Fruit fly (Drosophila melanogaster) whole organism, wandering third instar larva: ENCODE data around the gene pasha.

Experiments
- Abd-B ChIP-seq: fragments of >200 bp; optimal IDR thresholded peaks from 2 replicates; lab custom pipeline; 2017; ENCODE audit warnings: missing biosample characterization, missing genetic modification characterization
- CG32264 ChIP-seq: fragments of 200-800 bp; sonication (Bioruptor generic); optimal IDR thresholded peaks from 2 replicates; lab custom pipeline; 2016; ENCODE audit warnings: missing biosample characterization, missing genetic modification characterization
- CG9705 ChIP-seq: fragments of 200-800 bp; sonication (Bioruptor generic); optimal IDR thresholded peaks from 2 replicates; lab custom pipeline; 2018; ENCODE audit warnings: missing biosample characterization, mild to moderate bottlenecking, missing genetic modification characterization
- Dfd ChIP-seq: fragments of >200 bp; optimal IDR thresholded peaks from 2 replicates; lab custom pipeline; 2017; ENCODE audit warnings: missing biosample characterization, missing genetic modification characterization
- GATAd ChIP-seq: sonication (Bioruptor generic); optimal IDR thresholded peaks from 2 replicates; lab custom pipeline; 2016; ENCODE audit warnings: missing biosample characterization, missing genetic modification characterization
- HLH106 ChIP-seq: fragments of 200-800 bp; optimal IDR thresholded peaks from 3 replicates; lab custom pipeline; 2019; ENCODE audit warnings: missing biosample characterization, mild to moderate bottlenecking, missing genetic modification characterization, moderate library complexity
- Hnf4 ChIP-seq: fragments of 200-800 bp; sonication (Bioruptor generic); optimal IDR thresholded peaks from 2 replicates; lab custom pipeline; 2016; ENCODE audit warnings: missing biosample characterization, mild to moderate bottlenecking, missing genetic modification characterization
- Hr78 ChIP-seq: fragments of >200 bp; optimal IDR thresholded peaks from 2 replicates; lab custom pipeline; 2017; ENCODE audit warnings: missing biosample characterization, missing genetic modification characterization
- Hr83 ChIP-seq: fragments of 200-300 bp; sonication (Bioruptor generic); optimal IDR thresholded peaks from 2 replicates; lab custom pipeline; 2016; ENCODE audit warnings: missing biosample characterization, mild to moderate bottlenecking, missing genetic modification characterization, moderate library complexity; ENCODE audit not compliant: poor library complexity, severe bottlenecking
- Jra ChIP-seq: sonication (Bioruptor generic); optimal IDR thresholded peaks from 2 replicates; lab custom pipeline; 2016; ENCODE audit warnings: missing biosample characterization, missing genetic modification characterization
- Mio ChIP-seq: sonication (Bioruptor generic); optimal IDR thresholded peaks from 2 replicates; lab custom pipeline; 2016; ENCODE audit warnings: missing biosample characterization, missing genetic modification characterization
- Myc ChIP-seq: fragments of >200 bp; optimal IDR thresholded peaks from 2 replicates; lab custom pipeline; 2017
- N ChIP-seq: fragments of >200 bp; optimal IDR thresholded peaks from 2 replicates; lab custom pipeline; 2018; ENCODE audit warnings: missing biosample characterization, missing external identifiers, missing genetic modification characterization
- OdsH ChIP-seq: fragments of 200-800 bp; sonication (Bioruptor generic); optimal IDR thresholded peaks from 2 replicates; lab custom pipeline; 2016; ENCODE audit warnings: missing biosample characterization, mild to moderate bottlenecking, missing genetic modification characterization
- Rel ChIP-seq, 2 experiments: fragments of 200-800 bp; sonication (Bioruptor generic) in 1 of 2; optimal IDR thresholded peaks; 2 replicates in 1 of 2; 3 replicates in 1 of 2; lab custom pipeline; 2016 to 2019; ENCODE audit warnings: mild to moderate bottlenecking in 2 of 2, missing biosample characterization in 2 of 2, missing genetic modification characterization in 2 of 2, moderate library complexity in 1 of 2
- Sp1 ChIP-seq: fragments of 200-800 bp; sonication (Bioruptor generic); optimal IDR thresholded peaks from 3 replicates; lab custom pipeline; 2019; ENCODE audit warnings: missing biosample characterization, mild to moderate bottlenecking, missing genetic modification characterization, moderate library complexity
- br ChIP-seq: fragments of 200-800 bp; sonication (Bioruptor generic); optimal IDR thresholded peaks from 2 replicates; lab custom pipeline; 2016; ENCODE audit warnings: missing biosample characterization, missing genetic modification characterization
- brk ChIP-seq: fragments of 200-800 bp; sonication (Bioruptor generic); optimal IDR thresholded peaks from 2 replicates; lab custom pipeline; 2016; ENCODE audit warnings: missing biosample characterization, mild to moderate bottlenecking, missing genetic modification characterization
- dmrt93B ChIP-seq: fragments of 200-800 bp; sonication (Bioruptor generic); optimal IDR thresholded peaks from 2 replicates; lab custom pipeline; 2018; ENCODE audit warnings: missing biosample characterization, mild to moderate bottlenecking, missing genetic modification characterization
- dsf ChIP-seq: sonication (Bioruptor generic); optimal IDR thresholded peaks from 2 replicates; lab custom pipeline; 2016; ENCODE audit warnings: missing biosample characterization, missing genetic modification characterization, borderline replicate concordance
- ey ChIP-seq: fragments of 200-800 bp; sonication (Bioruptor generic); optimal IDR thresholded peaks from 2 replicates; lab custom pipeline; 2016; ENCODE audit warnings: missing biosample characterization, missing genetic modification characterization
- foxo ChIP-seq, 2 experiments: fragments of 200-800 bp; sonication (Bioruptor generic); optimal IDR thresholded peaks; 2 replicates in 1 of 2; 3 replicates in 1 of 2; lab custom pipeline; 2016 to 2017; ENCODE audit warnings: missing biosample characterization in 2 of 2, missing genetic modification characterization in 2 of 2
- fru ChIP-seq: fragments of 200-800 bp; sonication (Bioruptor generic); optimal IDR thresholded peaks from 3 replicates; lab custom pipeline; 2016; ENCODE audit warnings: missing biosample characterization, mild to moderate bottlenecking, missing genetic modification characterization
- h ChIP-seq: fragments of 200-800 bp; sonication (Bioruptor generic); optimal IDR thresholded peaks from 3 replicates; lab custom pipeline; 2016; ENCODE audit warnings: missing biosample characterization, mild to moderate bottlenecking, missing genetic modification characterization
- jim ChIP-seq: fragments of 175-275, 200-325 bp; sonication (Bioruptor generic); optimal IDR thresholded peaks from 2 replicates; lab custom pipeline; 2016; ENCODE audit warnings: missing biosample characterization, mild to moderate bottlenecking, missing genetic modification characterization
- lola ChIP-seq: fragments of >200 bp; optimal IDR thresholded peaks from 2 replicates; lab custom pipeline; 2017; ENCODE audit warnings: missing biosample characterization, missing genetic modification characterization
- pan ChIP-seq: fragments of >200 bp; optimal IDR thresholded peaks from 2 replicates; lab custom pipeline; 2017
- psq ChIP-seq: fragments of 200-800 bp; sonication (Bioruptor generic); optimal IDR thresholded peaks from 3 replicates; lab custom pipeline; 2017; ENCODE audit warnings: missing biosample characterization, mild to moderate bottlenecking, missing genetic modification characterization, moderate library complexity
- rgr ChIP-seq: fragments of 200-800 bp; sonication (Bioruptor generic); optimal IDR thresholded peaks from 3 replicates; lab custom pipeline; 2016; ENCODE audit warnings: missing biosample characterization, mild to moderate bottlenecking, missing genetic modification characterization
- sage ChIP-seq: fragments of 200-800 bp; sonication (Bioruptor generic); optimal IDR thresholded peaks from 2 replicates; lab custom pipeline; 2016; ENCODE audit warnings: missing biosample characterization, mild to moderate bottlenecking, missing genetic modification characterization
- sv ChIP-seq: fragments of 200-800 bp; sonication (Bioruptor generic); optimal IDR thresholded peaks from 3 replicates; lab custom pipeline; 2016; ENCODE audit warnings: missing biosample characterization, missing genetic modification characterization
- tai ChIP-seq: sonication (Bioruptor generic); optimal IDR thresholded peaks from 2 replicates; lab custom pipeline; 2016; ENCODE audit warnings: missing biosample characterization, missing genetic modification characterization
- woc ChIP-seq: sonication (Bioruptor generic); optimal IDR thresholded peaks from 2 replicates; lab custom pipeline; 2016; ENCODE audit warnings: missing biosample characterization, mild to moderate bottlenecking, missing genetic modification characterization

The pasha gene

DNA sequence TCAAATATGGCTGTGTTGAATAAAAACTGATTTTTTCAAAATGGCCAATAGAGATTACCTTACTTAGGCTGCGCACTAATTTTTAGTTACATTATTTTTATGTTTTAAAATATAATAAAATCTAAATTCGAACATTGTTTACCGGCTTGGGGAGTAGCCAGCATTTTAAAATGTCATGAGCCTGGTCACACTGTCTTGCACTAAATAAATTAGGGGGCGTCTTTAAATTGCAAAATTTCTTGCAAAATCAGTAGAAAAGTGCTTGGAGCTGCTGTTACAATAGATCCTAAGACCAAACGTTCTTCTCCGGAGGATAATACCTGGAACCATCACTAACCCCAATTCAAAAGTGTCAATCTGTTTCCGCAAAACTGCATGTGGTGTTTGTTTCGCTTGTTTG lies at the start of gene pasha:
Gene pasha (plus strand): TSS at position 177 of the 400 bp plus-strand sequence.
- TF ChIP-seq GATAd, result no peak
- TF ChIP-seq br (GFP tag; lab: Kevin White, UChicago), result no peak
- TF ChIP-seq rgr (GFP tag; lab: Kevin White, UChicago), result no peak
- peak; percentile 4 for TF ChIP-seq sage (GFP tag; lab: Kevin White, UChicago)
- TF ChIP-seq CG9705 (GFP tag; lab: Kevin White, UChicago), result no peak
- TF ChIP-seq Jra (GFP tag; lab: Kevin White, UChicago), result no peak
- no peak for TF ChIP-seq Dfd (GFP tag; lab: Kevin White, UChicago)
- TF ChIP-seq N, result no peak
- TF ChIP-seq Myc (lab: Kevin White, UChicago), result no peak
- TF ChIP-seq dsf (GFP tag; lab: Kevin White, UChicago), result no peak
- no peak for TF ChIP-seq Abd-B (GFP tag; lab: Kevin White, UChicago)
- no peak for TF ChIP-seq brk
- no peak for TF ChIP-seq CG32264 (GFP tag; lab: Kevin White, UChicago)
- no peak for TF ChIP-seq pan (lab: Kevin White, UChicago)
- no peak for TF ChIP-seq Sp1 (GFP tag; lab: Kevin White, UChicago)
- TF ChIP-seq Mio (GFP tag; lab: Kevin White, UChicago), result no peak
- TF ChIP-seq Rel (GFP tag; optimal IDR thresholded peaks at IDR 0.05; lab: Kevin White, UChicago), result no peak
- peak; percentile 38 for TF ChIP-seq Rel (tag; optimal IDR thresholded peaks at IDR 0.05; lab: Kevin White, UChicago)

- peak; percentile 42 for TF ChIP-seq h (GFP tag; lab: Kevin White, UChicago)
- TF ChIP-seq Jra (GFP tag; lab: Kevin White, UChicago), result no peak
- TF ChIP-seq OdsH (GFP tag; lab: Kevin White, UChicago), result no peak
- TF ChIP-seq, all 38 proteins: peak for 1
Observed at dm6 chr3R:31571885-31572292, 45.9 kb upstream of the pasha start, which contains the start of gene gammaCOP. TSS of gene gammaCOP (plus strand) at chr3R:31572143.

DNA sequence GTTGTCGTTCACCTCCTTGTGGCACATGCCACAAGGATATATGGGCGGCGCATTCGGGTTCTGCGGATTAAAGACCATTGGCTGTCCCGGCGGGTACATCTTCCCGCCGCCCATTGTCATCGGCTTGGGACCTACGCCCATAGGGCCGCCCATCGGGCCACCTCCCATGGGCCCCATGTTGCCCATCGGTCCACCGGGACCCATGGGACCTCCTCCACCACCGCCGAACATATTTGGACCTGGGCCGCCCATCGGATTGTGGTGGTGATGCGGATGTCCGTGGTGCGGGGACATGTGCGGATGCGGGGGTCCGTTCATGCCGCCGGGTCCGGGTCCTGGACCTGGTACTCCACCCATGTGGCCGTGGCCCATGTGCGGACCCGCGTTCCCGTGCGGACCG lies 40.4 kb upstream of the pasha start:
- TF ChIP-seq Dfd (GFP tag; lab: Kevin White, UChicago) (peak; percentile 97), Sp1 (GFP tag; lab: Kevin White, UChicago) (no peak)

- TF ChIP-seq pan (lab: Kevin White, UChicago), result no peak
- TF ChIP-seq, all 38 proteins: peak for 0
Observed at dm6 chr3R:31580032-31580431, 37.7 kb upstream of the pasha start.

DNA sequence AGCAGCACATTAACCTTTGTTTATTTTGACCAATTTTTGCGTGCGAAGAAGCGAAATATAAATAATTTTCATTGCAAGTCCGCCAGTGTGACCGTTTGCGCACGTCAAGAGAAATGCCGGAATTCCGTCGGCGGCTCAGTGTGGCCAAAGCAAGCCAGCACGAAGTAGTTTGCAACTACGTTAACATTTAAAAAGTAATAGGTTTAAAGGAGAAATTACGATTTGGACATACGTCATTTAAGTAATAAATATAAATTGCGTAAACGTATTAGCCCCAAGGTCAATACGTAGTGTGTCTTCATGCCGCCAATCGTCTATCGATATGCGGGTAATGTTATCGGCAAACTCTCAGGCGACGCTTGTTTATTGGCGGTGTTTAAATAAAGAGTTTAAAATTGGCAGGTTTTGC lies 37.2 kb upstream of the pasha start, which contains the start of the genes pygo and rod:
Gene pygo (minus strand): TSS at position 114 of the 409 bp plus-strand sequence.
Gene rod (plus strand): TSS at position 366 of the 409 bp plus-strand sequence.
- TF ChIP-seq rgr (GFP tag; lab: Kevin White, UChicago), result no peak
- no peak for TF ChIP-seq tai
- no peak for TF ChIP-seq Myc (lab: Kevin White, UChicago)
- no peak for TF ChIP-seq woc (GFP tag; lab: Kevin White, UChicago)
- TF ChIP-seq h (GFP tag; lab: Kevin White, UChicago), result no peak

dm6 chr3R:31588374-31588773 lies 29.4 kb upstream of the pasha start, which contains the start of gene CG1635:
TSS of gene CG1635 (plus strand) at chr3R:31588673.
- peak; percentile 98 for TF ChIP-seq sv
- peak; percentile 95 to 99 for TF ChIP-seq foxo (GFP tag; optimal IDR thresholded peaks at IDR 0.05; lab: Kevin White, UChicago)
- TF ChIP-seq rgr (GFP tag; lab: Kevin White, UChicago), result peak; percentile 99
- no peak for TF ChIP-seq N
- peak; percentile 97 for TF ChIP-seq h (GFP tag; lab: Kevin White, UChicago)
- TF ChIP-seq Dfd (GFP tag; lab: Kevin White, UChicago), result no peak
- TF ChIP-seq br (GFP tag; lab: Kevin White, UChicago), result peak; percentile 99
- TF ChIP-seq GATAd, result peak; percentile 93
- peak; percentile 97 for TF ChIP-seq fru (GFP tag; lab: Kevin White, UChicago)
- TF ChIP-seq ey, result peak; percentile 97
- peak; percentile 95 for TF ChIP-seq dmrt93B (GFP tag; lab: Kevin White, UChicago)
- peak; percentile 97 for TF ChIP-seq CG32264 (GFP tag; lab: Kevin White, UChicago)
- TF ChIP-seq jim (GFP tag; lab: Kevin White, UChicago), result no peak
- peak; percentile 67 for TF ChIP-seq Hr83 (GFP tag; lab: Kevin White, UChicago)
- peak; percentile 99 for TF ChIP-seq Sp1 (GFP tag; lab: Kevin White, UChicago)
- peak; percentile 99 for TF ChIP-seq HLH106
- no peak for TF ChIP-seq lola (GFP tag; lab: Kevin White, UChicago)
- peak; percentile 97 for TF ChIP-seq CG9705 (GFP tag; lab: Kevin White, UChicago)
- no peak for TF ChIP-seq Hnf4 (GFP tag; lab: Kevin White, UChicago)
- TF ChIP-seq brk, result no peak
- TF ChIP-seq Hr78 (GFP tag; lab: Kevin White, UChicago), result no peak
- peak; percentile 96 for TF ChIP-seq dsf (GFP tag; lab: Kevin White, UChicago)
- TF ChIP-seq Rel (GFP tag; optimal IDR thresholded peaks at IDR 0.05; lab: Kevin White, UChicago), result peak; percentile 87
- peak; percentile 92 for TF ChIP-seq Rel (tag; optimal IDR thresholded peaks at IDR 0.05; lab: Kevin White, UChicago)
- peak; percentile 98 for TF ChIP-seq OdsH (GFP tag; lab: Kevin White, UChicago)
- peak; percentile 97 for TF ChIP-seq psq (GFP tag; lab: Kevin White, UChicago)
- TF ChIP-seq, all 38 proteins: peak for 18
